Fruit fly (Drosophila melanogaster) whole organism, wandering third instar larva: ENCODE results near the gene CG8475.

Experiments used
- Abd-B ChIP-seq: fragments of >200 bp; optimal IDR thresholded peaks from 2 replicates; lab custom pipeline; 2017; ENCODE audit warnings: missing biosample characterization, missing genetic modification characterization
- CG32264 ChIP-seq: fragments of 200-800 bp; sonication (Bioruptor generic); optimal IDR thresholded peaks from 2 replicates; lab custom pipeline; 2016; ENCODE audit warnings: missing biosample characterization, missing genetic modification characterization
- CG9705 ChIP-seq: fragments of 200-800 bp; sonication (Bioruptor generic); optimal IDR thresholded peaks from 2 replicates; lab custom pipeline; 2018; ENCODE audit warnings: missing biosample characterization, mild to moderate bottlenecking, missing genetic modification characterization
- CrebA ChIP-seq: fragments of 200-800 bp; sonication (Bioruptor generic); optimal IDR thresholded peaks from 2 replicates; lab custom pipeline; 2016; ENCODE audit warnings: missing biosample characterization, mild to moderate bottlenecking, missing genetic modification characterization, borderline replicate concordance
- Dfd ChIP-seq: fragments of >200 bp; optimal IDR thresholded peaks from 2 replicates; lab custom pipeline; 2017; ENCODE audit warnings: missing biosample characterization, missing genetic modification characterization
- Dif ChIP-seq: fragments of 200-275, 200-300 bp; sonication (Bioruptor generic); optimal IDR thresholded peaks from 2 replicates; lab custom pipeline; 2018; ENCODE audit warnings: missing biosample characterization, missing genetic modification characterization; ENCODE audit not compliant: partially characterized antibody
- GATAd ChIP-seq: sonication (Bioruptor generic); optimal IDR thresholded peaks from 2 replicates; lab custom pipeline; 2016; ENCODE audit warnings: missing biosample characterization, missing genetic modification characterization
- HLH106 ChIP-seq: fragments of 200-800 bp; optimal IDR thresholded peaks from 3 replicates; lab custom pipeline; 2019; ENCODE audit warnings: missing biosample characterization, mild to moderate bottlenecking, missing genetic modification characterization, moderate library complexity
- Hnf4 ChIP-seq: fragments of 200-800 bp; sonication (Bioruptor generic); optimal IDR thresholded peaks from 2 replicates; lab custom pipeline; 2016; ENCODE audit warnings: missing biosample characterization, mild to moderate bottlenecking, missing genetic modification characterization
- Hr78 ChIP-seq: fragments of >200 bp; optimal IDR thresholded peaks from 2 replicates; lab custom pipeline; 2017; ENCODE audit warnings: missing biosample characterization, missing genetic modification characterization
- Hr83 ChIP-seq: fragments of 200-300 bp; sonication (Bioruptor generic); optimal IDR thresholded peaks from 2 replicates; lab custom pipeline; 2016; ENCODE audit warnings: missing biosample characterization, mild to moderate bottlenecking, missing genetic modification characterization, moderate library complexity; ENCODE audit not compliant: poor library complexity, severe bottlenecking
- Jra ChIP-seq: sonication (Bioruptor generic); optimal IDR thresholded peaks from 2 replicates; lab custom pipeline; 2016; ENCODE audit warnings: missing biosample characterization, missing genetic modification characterization
- Mio ChIP-seq: sonication (Bioruptor generic); optimal IDR thresholded peaks from 2 replicates; lab custom pipeline; 2016; ENCODE audit warnings: missing biosample characterization, missing genetic modification characterization
- Myc ChIP-seq: fragments of >200 bp; optimal IDR thresholded peaks from 2 replicates; lab custom pipeline; 2017
- N ChIP-seq: fragments of >200 bp; optimal IDR thresholded peaks from 2 replicates; lab custom pipeline; 2018; ENCODE audit warnings: missing biosample characterization, missing external identifiers, missing genetic modification characterization
- OdsH ChIP-seq: fragments of 200-800 bp; sonication (Bioruptor generic); optimal IDR thresholded peaks from 2 replicates; lab custom pipeline; 2016; ENCODE audit warnings: missing biosample characterization, mild to moderate bottlenecking, missing genetic modification characterization
- Rel ChIP-seq, 2 experiments: fragments of 200-800 bp; sonication (Bioruptor generic) in 1 of 2; optimal IDR thresholded peaks; 2 replicates in 1 of 2; 3 replicates in 1 of 2; lab custom pipeline; 2016 to 2019; ENCODE audit warnings: mild to moderate bottlenecking in 2 of 2, missing biosample characterization in 2 of 2, missing genetic modification characterization in 2 of 2, moderate library complexity in 1 of 2
- Sp1 ChIP-seq: fragments of 200-800 bp; sonication (Bioruptor generic); optimal IDR thresholded peaks from 3 replicates; lab custom pipeline; 2019; ENCODE audit warnings: missing biosample characterization, mild to moderate bottlenecking, missing genetic modification characterization, moderate library complexity
- Vsx2 ChIP-seq: fragments of 200-300, 225-300 bp; sonication (Bioruptor generic); optimal IDR thresholded peaks from 2 replicates; lab custom pipeline; 2018; ENCODE audit warnings: missing biosample characterization, missing genetic modification characterization; ENCODE audit not compliant: partially characterized antibody
- br ChIP-seq: fragments of 200-800 bp; sonication (Bioruptor generic); optimal IDR thresholded peaks from 2 replicates; lab custom pipeline; 2016; ENCODE audit warnings: missing biosample characterization, missing genetic modification characterization
- brk ChIP-seq: fragments of 200-800 bp; sonication (Bioruptor generic); optimal IDR thresholded peaks from 2 replicates; lab custom pipeline; 2016; ENCODE audit warnings: missing biosample characterization, mild to moderate bottlenecking, missing genetic modification characterization
- dl ChIP-seq, 2 experiments: fragments of 175-275, 200-275 bp in 1 of 2; fragments of 200-275 bp in 1 of 2; sonication (Bioruptor generic); optimal IDR thresholded peaks; lab custom pipeline; 2018; ENCODE audit warnings: mild to moderate bottlenecking in 2 of 2, missing biosample characterization in 2 of 2, missing genetic modification characterization in 2 of 2, moderate library complexity in 2 of 2; ENCODE audit not compliant: partially characterized antibody in 2 of 2, insufficient read depth in 1 of 2
- dmrt93B ChIP-seq: fragments of 200-800 bp; sonication (Bioruptor generic); optimal IDR thresholded peaks from 2 replicates; lab custom pipeline; 2018; ENCODE audit warnings: missing biosample characterization, mild to moderate bottlenecking, missing genetic modification characterization
- dsf ChIP-seq: sonication (Bioruptor generic); optimal IDR thresholded peaks from 2 replicates; lab custom pipeline; 2016; ENCODE audit warnings: missing biosample characterization, missing genetic modification characterization, borderline replicate concordance
- ey ChIP-seq: fragments of 200-800 bp; sonication (Bioruptor generic); optimal IDR thresholded peaks from 2 replicates; lab custom pipeline; 2016; ENCODE audit warnings: missing biosample characterization, missing genetic modification characterization
- foxo ChIP-seq, 2 experiments: fragments of 200-800 bp; sonication (Bioruptor generic); optimal IDR thresholded peaks; 2 replicates in 1 of 2; 3 replicates in 1 of 2; lab custom pipeline; 2016 to 2017; ENCODE audit warnings: missing biosample characterization in 2 of 2, missing genetic modification characterization in 2 of 2
- fru ChIP-seq: fragments of 200-800 bp; sonication (Bioruptor generic); optimal IDR thresholded peaks from 3 replicates; lab custom pipeline; 2016; ENCODE audit warnings: missing biosample characterization, mild to moderate bottlenecking, missing genetic modification characterization
- h ChIP-seq: fragments of 200-800 bp; sonication (Bioruptor generic); optimal IDR thresholded peaks from 3 replicates; lab custom pipeline; 2016; ENCODE audit warnings: missing biosample characterization, mild to moderate bottlenecking, missing genetic modification characterization
- jim ChIP-seq: fragments of 175-275, 200-325 bp; sonication (Bioruptor generic); optimal IDR thresholded peaks from 2 replicates; lab custom pipeline; 2016; ENCODE audit warnings: missing biosample characterization, mild to moderate bottlenecking, missing genetic modification characterization
- lola ChIP-seq: fragments of >200 bp; optimal IDR thresholded peaks from 2 replicates; lab custom pipeline; 2017; ENCODE audit warnings: missing biosample characterization, missing genetic modification characterization
- pan ChIP-seq: fragments of >200 bp; optimal IDR thresholded peaks from 2 replicates; lab custom pipeline; 2017
- psq ChIP-seq: fragments of 200-800 bp; sonication (Bioruptor generic); optimal IDR thresholded peaks from 3 replicates; lab custom pipeline; 2017; ENCODE audit warnings: missing biosample characterization, mild to moderate bottlenecking, missing genetic modification characterization, moderate library complexity
- rgr ChIP-seq: fragments of 200-800 bp; sonication (Bioruptor generic); optimal IDR thresholded peaks from 3 replicates; lab custom pipeline; 2016; ENCODE audit warnings: missing biosample characterization, mild to moderate bottlenecking, missing genetic modification characterization
- sage ChIP-seq: fragments of 200-800 bp; sonication (Bioruptor generic); optimal IDR thresholded peaks from 2 replicates; lab custom pipeline; 2016; ENCODE audit warnings: missing biosample characterization, mild to moderate bottlenecking, missing genetic modification characterization
- sv ChIP-seq: fragments of 200-800 bp; sonication (Bioruptor generic); optimal IDR thresholded peaks from 3 replicates; lab custom pipeline; 2016; ENCODE audit warnings: missing biosample characterization, missing genetic modification characterization
- tai ChIP-seq: sonication (Bioruptor generic); optimal IDR thresholded peaks from 2 replicates; lab custom pipeline; 2016; ENCODE audit warnings: missing biosample characterization, missing genetic modification characterization
- usp ChIP-seq: fragments of >200 bp; optimal IDR thresholded peaks from 2 replicates; lab custom pipeline; 2017; ENCODE audit warnings: missing biosample characterization, missing genetic modification characterization
- woc ChIP-seq: sonication (Bioruptor generic); optimal IDR thresholded peaks from 2 replicates; lab custom pipeline; 2016; ENCODE audit warnings: missing biosample characterization, mild to moderate bottlenecking, missing genetic modification characterization

The CG8475 gene

DNA sequence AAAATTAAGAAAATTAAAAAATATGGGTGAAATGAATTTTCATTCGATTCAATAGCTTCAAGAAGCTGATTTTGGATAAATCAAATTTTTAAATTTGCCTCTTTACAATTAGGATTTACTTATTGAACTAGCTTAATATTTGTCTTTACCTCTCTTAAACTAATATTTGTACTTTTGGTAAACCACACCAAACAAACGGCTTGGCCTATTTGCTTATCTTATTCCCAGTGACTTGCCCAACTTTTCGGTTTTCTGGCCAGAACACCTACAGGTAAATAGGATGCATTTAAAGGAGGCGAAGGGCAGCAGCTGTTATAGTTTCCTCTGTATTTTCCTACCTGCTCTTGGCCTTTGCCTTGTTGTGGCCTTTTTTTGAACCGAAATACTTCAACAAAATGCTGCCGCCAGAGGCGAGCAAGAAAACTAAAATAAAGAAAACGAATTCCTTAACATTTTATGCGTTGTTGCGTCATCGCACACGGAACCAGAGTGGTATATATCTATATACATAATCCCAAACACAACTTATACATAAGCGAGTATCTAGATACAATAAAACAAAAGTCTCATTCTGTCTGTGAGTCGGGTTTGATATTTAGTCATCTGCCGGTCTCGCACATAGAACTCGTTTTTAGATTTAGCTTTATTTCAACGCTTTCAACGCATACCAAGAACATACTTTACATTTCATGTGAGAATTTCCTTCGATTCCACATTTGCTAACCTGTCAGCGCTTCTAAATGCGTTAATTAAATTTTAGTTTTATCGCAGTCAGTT lies 30.7 kb downstream of the CG8475 start:
- no peak for TF ChIP-seq rgr (GFP tag; lab: Kevin White, UChicago)
- no peak for TF ChIP-seq tai (GFP tag; lab: Kevin White, UChicago)
- TF ChIP-seq jim (GFP tag; lab: Kevin White, UChicago): no peak
- no peak for TF ChIP-seq GATAd (GFP tag; lab: Kevin White, UChicago)
- TF ChIP-seq, all 38 proteins: peak for 0

DNA sequence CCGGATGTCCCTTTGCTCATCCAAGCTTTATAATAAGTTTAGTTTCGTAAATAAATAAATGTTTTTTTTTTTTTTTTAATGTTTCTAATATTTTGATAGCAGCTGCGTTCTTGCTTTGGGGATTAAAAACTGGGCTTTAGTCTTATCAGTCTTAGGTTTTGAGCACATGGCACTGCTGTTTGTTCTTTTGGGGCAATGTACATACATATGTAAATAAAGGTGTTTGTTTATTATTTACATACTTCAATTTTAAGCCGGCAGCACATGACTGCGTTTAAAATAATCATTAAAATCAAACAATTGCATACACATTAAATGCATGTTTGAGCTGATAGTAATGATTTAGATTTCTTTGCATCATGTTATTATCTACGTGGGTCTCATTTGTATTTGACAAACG lies 32.5 kb downstream of the CG8475 start:
- TF ChIP-seq brk (GFP tag; lab: Kevin White, UChicago) (peak; percentile 63), Rel (GFP tag; optimal IDR thresholded peaks at IDR 0.05; lab: Kevin White, UChicago) (no peak), Rel (tag; optimal IDR thresholded peaks at IDR 0.05; lab: Kevin White, UChicago) (no peak), Dif (no peak), lola (GFP tag; lab: Kevin White, UChicago) (no peak), OdsH (GFP tag; lab: Kevin White, UChicago) (peak; percentile 47), fru (GFP tag; lab: Kevin White, UChicago) (no peak), GATAd (GFP tag; lab: Kevin White, UChicago) (no peak), dsf (GFP tag; lab: Kevin White, UChicago) (peak; percentile 35), woc (GFP tag; lab: Kevin White, UChicago) (no peak), ey (GFP tag; lab: Kevin White, UChicago) (no peak), Sp1 (peak; percentile 52), Hr78 (no peak), Jra (peak; percentile 61), Abd-B (GFP tag; lab: Kevin White, UChicago) (no peak), HLH106 (tag; lab: Kevin White, UChicago) (peak; percentile 5), N (no peak), dl (GFP tag; optimal IDR thresholded peaks at IDR 0.05; lab: Kevin White, UChicago; ENCODE audit: insufficient read depth in 1 of 2, partially characterized antibody in 2 of 2) (no peak), rgr (GFP tag; lab: Kevin White, UChicago) (peak; percentile 73), psq (GFP tag; lab: Kevin White, UChicago) (peak; percentile 41), usp (GFP tag; lab: Kevin White, UChicago) (no peak), dmrt93B (peak; percentile 38), CG32264 (GFP tag; lab: Kevin White, UChicago) (no peak), br (GFP tag; lab: Kevin White, UChicago) (peak; percentile 19), Myc (lab: Kevin White, UChicago) (no peak), Hnf4 (peak; percentile 67), sv (peak; percentile 41), Mio (no peak), sage (peak; percentile 3), Vsx2 (GFP tag; lab: Kevin White, UChicago) (no peak), Hr83 (GFP tag; lab: Kevin White, UChicago) (peak; percentile 96), tai (GFP tag; lab: Kevin White, UChicago) (peak; percentile 62), CG9705 (GFP tag; lab: Kevin White, UChicago) (no peak), Dfd (GFP tag; lab: Kevin White, UChicago) (no peak), jim (GFP tag; lab: Kevin White, UChicago) (no peak), h (peak; percentile 62), CrebA (GFP tag; lab: Kevin White, UChicago) (no peak), foxo (GFP tag; optimal IDR thresholded peaks at IDR 0.05; lab: Kevin White, UChicago) (peak in 1 of 2 experiments; percentile 45), pan (lab: Kevin White, UChicago) (no peak)
